Worm (Caenorhabditis elegans) whole organism, L1 larva: ENCODE results near the gene dnj-17.

Experiments used
- C04F5.9 ChIP-seq: sonication (generic microtip); optimal IDR thresholded peaks from 2 replicates; lab custom pipeline; 2016; ENCODE audit warnings: missing genetic modification characterization, missing compliant biosample characterization
- F16B12.6 ChIP-seq: fragments of 150-350 bp; optimal IDR thresholded peaks from 2 replicates; lab custom pipeline; 2014; ENCODE audit warnings: missing biosample characterization, missing genetic modification characterization
- alr-1 ChIP-seq: fragments of 200-800 bp; sonication (Bioruptor generic); optimal IDR thresholded peaks from 2 replicates; lab custom pipeline; 2018; ENCODE audit warnings: borderline replicate concordance, mild to moderate bottlenecking, missing genetic modification characterization, missing compliant biosample characterization
- ama-1 ChIP-seq: fragments of 150-350 bp; optimal IDR thresholded peaks from 2 replicates; lab custom pipeline; 2014
- ceh-63 ChIP-seq: fragments of 200-800 bp; sonication (Bioruptor generic); optimal IDR thresholded peaks from 2 replicates; lab custom pipeline; 2018; ENCODE audit warnings: mild to moderate bottlenecking, missing genetic modification characterization, missing compliant biosample characterization
- ceh-8 ChIP-seq: fragments of 200-800 bp; sonication (Bioruptor generic); optimal IDR thresholded peaks from 2 replicates; lab custom pipeline; 2018; ENCODE audit warnings: mild to moderate bottlenecking, missing genetic modification characterization, moderate library complexity, missing compliant biosample characterization
- ceh-82 ChIP-seq, 3 experiments: fragments of 150-350 bp in 1 of 3; sonication (generic microtip) in 2 of 3; optimal IDR thresholded peaks; 2 replicates each; lab custom pipeline; 2014 to 2017; ENCODE audit warnings: missing biosample characterization in 3 of 3, missing genetic modification characterization in 3 of 3
- dpl-1 ChIP-seq, 3 experiments: fragments of 150-350 bp in 2 of 3; sonication (generic microtip) in 1 of 3; optimal IDR thresholded peaks; 2 replicates each; lab custom pipeline; 2014 to 2017; ENCODE audit warnings: missing biosample characterization in 3 of 3, missing genetic modification characterization in 3 of 3, missing genetic modification reagents in 3 of 3
- dsc-1 ChIP-seq: sonication (generic microtip); optimal IDR thresholded peaks from 2 replicates; lab custom pipeline; 2016; ENCODE audit warnings: mild to moderate bottlenecking, missing genetic modification characterization, missing compliant biosample characterization
- efl-1 ChIP-seq, 4 experiments: fragments of 150-350 bp; optimal IDR thresholded peaks in 3 of 4; peaks in 1 of 4; 1 replicate in 1 of 4; 2 replicates in 3 of 4; lab custom pipeline; 2014; ENCODE audit warnings: missing biosample characterization in 2 of 4, missing genetic modification characterization in 2 of 4, missing genetic modification reagents in 2 of 4
- efl-3 ChIP-seq: fragments of 200-800 bp; sonication (Bioruptor generic); optimal IDR thresholded peaks from 2 replicates; lab custom pipeline; 2018; ENCODE audit warnings: mild to moderate bottlenecking, missing genetic modification characterization, missing compliant biosample characterization
- elt-2 ChIP-seq: sonication (generic microtip); optimal IDR thresholded peaks from 2 replicates; lab custom pipeline; 2016; ENCODE audit warnings: missing genetic modification characterization, mild to moderate bottlenecking, inconsistent platforms, missing compliant biosample characterization, missing genetic modification reagents
- fkh-4 ChIP-seq: sonication (generic microtip); optimal IDR thresholded peaks from 2 replicates; lab custom pipeline; 2016; ENCODE audit warnings: missing compliant biosample characterization, missing genetic modification characterization, borderline replicate concordance
- fkh-8 ChIP-seq: sonication (generic microtip); optimal IDR thresholded peaks from 2 replicates; lab custom pipeline; 2016; ENCODE audit warnings: mild to moderate bottlenecking, missing genetic modification characterization, missing compliant biosample characterization
- fos-1 ChIP-seq: fragments of 150-350 bp; optimal IDR thresholded peaks from 2 replicates; lab custom pipeline; 2014; ENCODE audit warnings: missing biosample characterization, missing genetic modification characterization
- irx-1 ChIP-seq: sonication (generic microtip); optimal IDR thresholded peaks from 2 replicates; lab custom pipeline; 2016; ENCODE audit warnings: missing genetic modification characterization, missing compliant biosample characterization
- isw-1 ChIP-seq: fragments of 200-800 bp; sonication (Bioruptor generic); IDR thresholded peaks from 2 replicates; pipeline ENCODE4 v1.3.6; 2022; ENCODE audit warnings: missing genetic modification characterization, missing compliant biosample characterization
- lin-14 ChIP-seq: fragments of 200-800 bp; sonication (Bioruptor generic); optimal IDR thresholded peaks from 2 replicates; lab custom pipeline; 2018; ENCODE audit warnings: mild to moderate bottlenecking, missing genetic modification characterization, moderate library complexity, missing compliant biosample characterization
- lin-35 ChIP-seq, 2 experiments: fragments of 150-350 bp; optimal IDR thresholded peaks; 2 replicates each; lab custom pipeline; 2014; ENCODE audit warnings: missing biosample characterization in 2 of 2, missing genetic modification characterization in 2 of 2, missing genetic modification reagents in 2 of 2
- lin-39 ChIP-seq: fragments of 150-350 bp; optimal IDR thresholded peaks from 2 replicates; lab custom pipeline; 2014; ENCODE audit warnings: missing biosample characterization, missing genetic modification reagents, missing genetic modification characterization
- lir-3 ChIP-seq: sonication (generic microtip); optimal IDR thresholded peaks from 2 replicates; lab custom pipeline; 2016; ENCODE audit warnings: mild to moderate bottlenecking, missing genetic modification characterization, moderate library complexity, missing compliant biosample characterization; ENCODE audit not compliant: poor library complexity
- lsy-2 ChIP-seq, 2 experiments: fragments of 150-350 bp; optimal IDR thresholded peaks; 2 replicates each; lab custom pipeline; 2014; ENCODE audit warnings: missing biosample characterization in 2 of 2, missing genetic modification characterization in 2 of 2
- mdl-1 ChIP-seq, 2 experiments: fragments of 150-350 bp; optimal IDR thresholded peaks; 2 replicates each; lab custom pipeline; 2014 to 2017; ENCODE audit warnings: missing biosample characterization in 2 of 2, missing genetic modification characterization in 2 of 2, inconsistent platforms in 1 of 2
- mep-1 ChIP-seq: fragments of 150-350 bp; optimal IDR thresholded peaks from 2 replicates; lab custom pipeline; 2014; ENCODE audit warnings: missing biosample characterization, missing genetic modification characterization
- nhr-20 ChIP-seq: sonication (generic microtip); optimal IDR thresholded peaks from 2 replicates; lab custom pipeline; 2016; ENCODE audit warnings: mild to moderate bottlenecking, missing genetic modification characterization, missing compliant biosample characterization
- nhr-47 ChIP-seq: sonication (generic microtip); optimal IDR thresholded peaks from 2 replicates; lab custom pipeline; 2016; ENCODE audit warnings: mild to moderate bottlenecking, missing genetic modification characterization, moderate library complexity, missing compliant biosample characterization
- nhr-71 ChIP-seq: sonication (generic microtip); optimal IDR thresholded peaks from 2 replicates; lab custom pipeline; 2016; ENCODE audit warnings: mild to moderate bottlenecking, missing genetic modification characterization, moderate library complexity, missing compliant biosample characterization
- nhr-77 ChIP-seq: fragments of 150-350 bp; optimal IDR thresholded peaks from 2 replicates; lab custom pipeline; 2014; ENCODE audit warnings: missing biosample characterization, missing genetic modification characterization
- nhr-85 ChIP-seq: sonication (generic microtip); peaks from one replicate; lab custom pipeline; 2016; ENCODE audit warnings: missing genetic modification characterization, inconsistent platforms, missing compliant biosample characterization
- nhr-90 ChIP-seq: sonication (generic microtip); optimal IDR thresholded peaks from 2 replicates; lab custom pipeline; 2016; ENCODE audit warnings: mild to moderate bottlenecking, missing genetic modification characterization, missing compliant biosample characterization; ENCODE audit not compliant: poor library complexity
- pag-3 ChIP-seq: sonication (generic microtip); optimal IDR thresholded peaks from 2 replicates; lab custom pipeline; 2017; ENCODE audit warnings: missing genetic modification characterization, mild to moderate bottlenecking, missing compliant biosample characterization, antibody characterized with exemption, borderline replicate concordance; ENCODE audit not compliant: insufficient read depth
- pax-3 ChIP-seq: fragments of 200-800 bp; sonication (Bioruptor generic); optimal IDR thresholded peaks from 2 replicates; lab custom pipeline; 2018; ENCODE audit warnings: mild to moderate bottlenecking, missing genetic modification characterization, moderate library complexity, missing compliant biosample characterization
- pqm-1 ChIP-seq: sonication (generic microtip); optimal IDR thresholded peaks from 3 replicates; lab custom pipeline; 2017; ENCODE audit warnings: missing biosample characterization, missing genetic modification characterization
- rnt-1 ChIP-seq: sonication (generic microtip); optimal IDR thresholded peaks from 2 replicates; lab custom pipeline; 2016; ENCODE audit warnings: mild to moderate bottlenecking, missing genetic modification characterization, moderate library complexity, missing compliant biosample characterization
- skn-1 ChIP-seq: fragments of 150-350 bp; optimal IDR thresholded peaks from 2 replicates; lab custom pipeline; 2014; ENCODE audit warnings: missing biosample characterization, missing genetic modification characterization
- snpc-4 ChIP-seq: fragments of 150-350 bp; optimal IDR thresholded peaks from 2 replicates; lab custom pipeline; 2014; ENCODE audit warnings: missing biosample characterization, missing genetic modification characterization
- snu-23 ChIP-seq: sonication (generic microtip); optimal IDR thresholded peaks from 2 replicates; lab custom pipeline; 2016; ENCODE audit warnings: missing genetic modification characterization, missing compliant biosample characterization
- sptf-1 ChIP-seq: fragments of 150-350 bp; optimal IDR thresholded peaks from 2 replicates; lab custom pipeline; 2014; ENCODE audit warnings: missing biosample characterization, missing genetic modification characterization
- sup-37 ChIP-seq: fragments of 200-800 bp; sonication (Bioruptor generic); optimal IDR thresholded peaks from 2 replicates; lab custom pipeline; 2018; ENCODE audit warnings: mild to moderate bottlenecking, missing genetic modification characterization, missing compliant biosample characterization
- swsn-7 ChIP-seq: sonication (generic microtip); optimal IDR thresholded peaks from 2 replicates; lab custom pipeline; 2016; ENCODE audit warnings: missing genetic modification characterization, missing compliant biosample characterization
- tbx-2 ChIP-seq: sonication (generic microtip); optimal IDR thresholded peaks from 2 replicates; lab custom pipeline; 2016; ENCODE audit warnings: missing genetic modification characterization, missing compliant biosample characterization
- tlp-1 ChIP-seq: fragments of 150-350 bp; optimal IDR thresholded peaks from 2 replicates; lab custom pipeline; 2014; ENCODE audit warnings: missing biosample characterization, missing genetic modification characterization
- unc-130 ChIP-seq: fragments of 150-350 bp; optimal IDR thresholded peaks from 2 replicates; lab custom pipeline; 2017; ENCODE audit warnings: missing biosample characterization, missing genetic modification characterization, inconsistent platforms
- unc-86 ChIP-seq: sonication (generic microtip); optimal IDR thresholded peaks from 2 replicates; lab custom pipeline; 2016; ENCODE audit warnings: missing genetic modification characterization, missing compliant biosample characterization
- xbp-1 ChIP-seq: sonication (generic microtip); optimal IDR thresholded peaks from 2 replicates; lab custom pipeline; 2016; ENCODE audit warnings: missing genetic modification characterization, missing compliant biosample characterization
- zip-4 ChIP-seq: fragments of 200-800 bp; sonication (Bioruptor generic); optimal IDR thresholded peaks from 2 replicates; lab custom pipeline; 2018; ENCODE audit warnings: mild to moderate bottlenecking, missing genetic modification characterization, moderate library complexity, missing compliant biosample characterization
- ztf-11 ChIP-seq, 2 experiments: sonication (generic microtip); optimal IDR thresholded peaks; 2 replicates each; lab custom pipeline; 2016 to 2017; ENCODE audit warnings: missing genetic modification characterization in 2 of 2, missing biosample characterization in 1 of 2, missing compliant biosample characterization in 1 of 2
- ztf-4 ChIP-seq: fragments of 150-350 bp; optimal IDR thresholded peaks from 2 replicates; lab custom pipeline; 2014; ENCODE audit warnings: missing biosample characterization, missing genetic modification characterization

The dnj-17 gene

DNA sequence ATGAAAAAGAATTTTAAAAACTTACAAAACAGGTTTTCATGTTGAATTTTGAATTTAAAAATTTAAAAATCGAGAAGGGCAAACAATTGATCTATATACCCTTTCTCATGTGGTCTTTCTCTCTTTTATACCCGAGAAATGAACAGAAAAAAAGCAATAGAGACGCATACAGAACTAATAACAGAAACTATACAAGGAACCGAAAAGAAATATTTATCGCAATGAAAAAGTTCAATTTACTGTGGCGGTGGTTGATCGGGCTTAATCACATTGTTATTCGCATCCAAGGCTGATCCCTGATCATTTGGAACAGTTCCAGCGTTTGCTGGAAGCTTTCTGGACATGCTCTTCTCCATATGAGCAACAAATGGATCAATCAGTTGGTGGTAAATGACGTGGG lies 14.9 kb downstream of the dnj-17 start, which contains the start of gene T03F6.10:
Gene T03F6.10 (minus strand): TSS at position 101 of the 400 bp plus-strand sequence.
- TF ChIP-seq snpc-4 = no peak
- no peak for TF ChIP-seq efl-1 (optimal IDR thresholded peaks at IDR 0.05; lab: Kevin White, UChicago)
- peak in 1 of 2 experiments; percentile 21 for TF ChIP-seq efl-1 (GFP tag; optimal IDR thresholded peaks at IDR 0.05 in 1 of 2; lab: Kevin White, UChicago)
- TF ChIP-seq unc-130 (tag; lab: Kevin White, UChicago) = no peak

ce11 chrIII:13377249-13377648 lies 15.9 kb downstream of the dnj-17 start:
- TF ChIP-seq lin-39 (no peak), pag-3 (tag; lab: Kevin White, UChicago) (no peak), pax-3 (no peak), irx-1 (tag; lab: Kevin White, UChicago) (peak; percentile 13), ztf-4 (tag; lab: Kevin White, UChicago) (no peak), swsn-7 (tag; lab: Kevin White, UChicago) (peak; percentile 55), xbp-1 (peak; percentile 52), pqm-1 (tag; lab: Kevin White, UChicago) (peak; percentile 9), sup-37 (GFP tag; lab: Kevin White, UChicago) (no peak), lin-35 (GFP tag; optimal IDR thresholded peaks at IDR 0.05; lab: Kevin White, UChicago) (peak; percentile 45 to 50), skn-1 (tag; lab: Kevin White, UChicago) (peak; percentile 66), mdl-1 (tag; optimal IDR thresholded peaks at IDR 0.05; lab: Kevin White, UChicago) (peak in 1 of 2 experiments; percentile 44), mep-1 (peak; percentile 27), lir-3 (no peak), lin-14 (GFP tag; lab: Kevin White, UChicago) (peak; percentile 92), dsc-1 (tag; lab: Kevin White, UChicago) (peak; percentile 32), ceh-63 (GFP tag; lab: Kevin White, UChicago) (no peak), nhr-77 (tag; lab: Kevin White, UChicago) (peak; percentile 8), sptf-1 (tag; lab: Kevin White, UChicago) (no peak), nhr-47 (tag; lab: Kevin White, UChicago) (peak; percentile 31), ama-1 (no peak), ceh-8 (GFP tag; lab: Kevin White, UChicago) (no peak), unc-86 (peak; percentile 33), nhr-85 (tag; lab: Kevin White, UChicago) (peak; percentile 64), ztf-11 (tag; optimal IDR thresholded peaks at IDR 0.05; lab: Kevin White, UChicago) (peak in 1 of 2 experiments; percentile 18), snu-23 (GFP tag; lab: Kevin White, UChicago) (peak; percentile 77), F16B12.6 (peak; percentile 4), nhr-90 (tag; lab: Kevin White, UChicago) (peak; percentile 45), fkh-8 (tag; lab: Kevin White, UChicago) (peak; percentile 4), ceh-82 (tag; optimal IDR thresholded peaks at IDR 0.05; lab: Kevin White, UChicago) (peak in 1 of 3 experiments; percentile 63), nhr-20 (tag; lab: Kevin White, UChicago) (peak; percentile 39), efl-1 (optimal IDR thresholded peaks at IDR 0.05; lab: Kevin White, UChicago) (peak; percentile 20 to 47), efl-1 (GFP tag; optimal IDR thresholded peaks at IDR 0.05 in 1 of 2; lab: Kevin White, UChicago) (peak; percentile 21 to 93), elt-2 (tag; lab: Kevin White, UChicago) (peak; percentile 70), alr-1 (no peak), nhr-71 (peak; percentile 70), isw-1 (GFP tag; lab: Robert Waterston, UW) (no peak), dpl-1 (GFP tag; optimal IDR thresholded peaks at IDR 0.05; lab: Kevin White, UChicago) (peak in 2 of 3 experiments; percentile 16 to 30), rnt-1 (tag; lab: Kevin White, UChicago) (no peak), tlp-1 (tag; lab: Kevin White, UChicago) (no peak), lsy-2 (tag; optimal IDR thresholded peaks at IDR 0.05; lab: Kevin White, UChicago) (peak; percentile 38 to 63), tbx-2 (tag; lab: Kevin White, UChicago) (peak; percentile 33), fos-1 (tag; lab: Kevin White, UChicago) (no peak), efl-3 (GFP tag; lab: Kevin White, UChicago) (no peak), C04F5.9 (tag; lab: Kevin White, UChicago) (no peak), fkh-4 (tag; lab: Kevin White, UChicago) (no peak), zip-4 (GFP tag; lab: Kevin White, UChicago) (no peak)
